Fruit fly (Drosophila melanogaster) whole organism, prepupa: ENCODE results near the gene CG13689.

Experiments
- Blimp-1 ChIP-seq: fragments of 200-800 bp; sonication (Bioruptor generic); optimal IDR thresholded peaks from 3 replicates; lab custom pipeline; 2017; ENCODE audit warnings: missing biosample characterization, missing genetic modification characterization, mild to moderate bottlenecking, moderate library complexity, missing genetic modification reagents
- CG10631 ChIP-seq: fragments of 200-800 bp; sonication (Bioruptor generic); optimal IDR thresholded peaks from 2 replicates; lab custom pipeline; 2016; ENCODE audit warnings: missing biosample characterization, missing genetic modification characterization
- CG11902 ChIP-seq: fragments of 200-800 bp; sonication (Bioruptor generic); optimal IDR thresholded peaks from 3 replicates; lab custom pipeline; 2016; ENCODE audit warnings: missing biosample characterization, missing genetic modification characterization
- CG6808 ChIP-seq: fragments of 200-800 bp; sonication (Bioruptor generic); optimal IDR thresholded peaks from 3 replicates; lab custom pipeline; 2017; ENCODE audit warnings: missing biosample characterization, missing genetic modification characterization, mild to moderate bottlenecking, moderate library complexity, missing genetic modification reagents
- CG8319 ChIP-seq: fragments of 200-800 bp; sonication (Bioruptor generic); optimal IDR thresholded peaks from 3 replicates; lab custom pipeline; 2016; ENCODE audit warnings: missing biosample characterization, missing genetic modification characterization
- Gug ChIP-seq: fragments of 200-800 bp; sonication (Bioruptor generic); IDR thresholded peaks from 2 replicates; pipeline ENCODE4 v1.3.6; 2022; ENCODE audit warnings: missing biosample characterization, missing genetic modification characterization
- fd85E ChIP-seq: fragments of 200-800 bp; sonication (Bioruptor generic); optimal IDR thresholded peaks from 3 replicates; lab custom pipeline; 2016; ENCODE audit warnings: missing biosample characterization, missing genetic modification characterization
- spab ChIP-seq: fragments of 200-800 bp; sonication (Bioruptor generic); optimal IDR thresholded peaks from 2 replicates; lab custom pipeline; 2017; ENCODE audit warnings: missing biosample characterization, mild to moderate bottlenecking, missing genetic modification characterization, missing genetic modification reagents
- ss ChIP-seq, 2 experiments: fragments of 200-800 bp; sonication (Bioruptor generic); optimal IDR thresholded peaks; 2 replicates in 1 of 2; 3 replicates in 1 of 2; lab custom pipeline; 2017 to 2018; ENCODE audit warnings: mild to moderate bottlenecking in 2 of 2, missing biosample characterization in 2 of 2, missing genetic modification characterization in 2 of 2, moderate library complexity in 1 of 2
- vri ChIP-seq: fragments of 200-800 bp; sonication (Bioruptor generic); optimal IDR thresholded peaks from 3 replicates; lab custom pipeline; 2016; ENCODE audit warnings: missing biosample characterization, mild to moderate bottlenecking, missing genetic modification characterization

- TF ChIP-seq Gug (GFP tag; lab: Robert Waterston, UW): no peak
- TF ChIP-seq CG6808: no peak
- TF ChIP-seq fd85E (GFP tag; lab: Kevin White, UChicago): no peak
- peak; percentile 15 for TF ChIP-seq CG10631 (GFP tag; lab: Kevin White, UChicago)
- peak; percentile 74 for TF ChIP-seq vri
- no peak for TF ChIP-seq ss (GFP tag; optimal IDR thresholded peaks at IDR 0.05; lab: Kevin White, UChicago)
- TF ChIP-seq spab (GFP tag; lab: Kevin White, UChicago): no peak
- peak; percentile 28 for TF ChIP-seq CG11902
- no peak for TF ChIP-seq CG8319 (GFP tag; lab: Kevin White, UChicago)
- no peak for TF ChIP-seq Blimp-1
Measured at dm6 chr2L:650864-651263, 48.3 kb downstream of the CG13689 start.
